Fruit fly (Drosophila melanogaster): ENCODE measurements around the gene Eig71Eh.
A peak's percentile ranks its signal among the peaks of the same experiment; 100 is the strongest.

Eig71Eh gene

DNA sequence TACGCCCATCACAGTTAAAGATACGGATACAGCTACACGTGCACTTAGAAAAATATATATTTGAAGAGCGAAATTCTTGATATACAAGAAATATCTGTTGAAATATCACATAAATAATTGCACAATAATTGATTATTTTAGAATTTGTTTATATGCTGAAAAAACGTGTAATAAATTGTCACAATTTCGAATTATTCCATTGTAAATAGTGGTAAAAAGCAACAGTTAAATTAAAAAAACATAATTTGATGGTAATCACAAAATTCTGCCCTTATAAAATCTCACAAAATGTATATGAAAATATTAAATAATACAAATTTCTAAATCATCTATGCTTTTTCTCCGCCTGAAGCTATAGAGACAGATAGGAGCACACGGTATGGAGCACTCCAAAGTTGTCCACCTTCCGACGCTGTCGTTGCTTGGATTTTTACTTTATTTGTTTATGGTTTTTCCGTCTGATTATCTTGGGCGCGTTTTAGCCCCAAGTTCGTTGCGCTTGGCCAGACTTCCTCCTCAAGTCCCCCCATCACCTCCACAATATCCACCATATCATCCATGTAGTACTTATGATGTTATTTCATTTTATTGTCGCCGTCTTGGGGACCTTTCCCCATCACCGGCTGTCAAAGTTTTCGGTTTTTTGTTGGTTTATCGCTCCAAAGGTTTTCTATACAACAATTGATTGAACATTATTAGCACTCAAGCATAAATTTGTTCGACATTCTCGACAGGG lies 45.2 kb upstream of the Eig71Eh start (continued):
- TF ChIP-seq corto (GFP tag; optimal IDR thresholded peaks at IDR 0.05) (no peak), insv (GFP tag; optimal IDR thresholded peaks at IDR 0.05) (no peak), Hey (tag; optimal IDR thresholded peaks at IDR 0.05) (no peak), CG10366 (GFP tag; IDR thresholded peaks at IDR 0.05) (peak; percentile 20; the same call in 1 of the 2 replicates), CG3995 (GFP tag; optimal IDR thresholded peaks at IDR 0.05) (no peak), tx (GFP tag; optimal IDR thresholded peaks at IDR 0.05) (no peak), Gsc (GFP tag; IDR thresholded peaks at IDR 0.05) (no peak), Max (GFP tag; optimal IDR thresholded peaks at IDR 0.05) (peak; percentile 34), fd102C (GFP tag; optimal IDR thresholded peaks at IDR 0.05) (no peak), Sox100B (GFP tag; optimal IDR thresholded peaks at IDR 0.05) (peak; percentile 80), CG13296 (GFP tag; optimal IDR thresholded peaks at IDR 0.05) (no peak), CG8478 (optimal IDR thresholded peaks at IDR 0.05) (no peak), her (GFP tag; optimal IDR thresholded peaks at IDR 0.05) (no peak), Hand (GFP tag; optimal IDR thresholded peaks at IDR 0.05) (peak; percentile 20), Sin3A (optimal IDR thresholded peaks at IDR 0.05) (no peak), CG17361 (GFP tag; IDR thresholded peaks at IDR 0.05) (peak; percentile 88), H2.0 (GFP tag; IDR thresholded peaks at IDR 0.05) (no peak), CG14710 (tag; optimal IDR thresholded peaks at IDR 0.05) (peak; percentile 84), CG6683 (GFP tag; optimal IDR thresholded peaks at IDR 0.05) (peak; percentile 12), Deaf1 (tag; optimal IDR thresholded peaks at IDR 0.05) (peak; percentile 34), Ets97D (GFP tag; optimal IDR thresholded peaks at IDR 0.05) (no peak), CG8281 (tag; optimal IDR thresholded peaks at IDR 0.05) (no peak), D (optimal IDR thresholded peaks at IDR 0.05) (no peak), D (GFP tag; optimal IDR thresholded peaks at IDR 0.05) (peak; percentile 60), gt (GFP tag; IDR thresholded peaks at IDR 0.05) (no peak), sqz (GFP tag; optimal IDR thresholded peaks at IDR 0.05) (no peak), HmgD (GFP tag; optimal IDR thresholded peaks at IDR 0.05) (no peak), bcd (GFP tag; optimal IDR thresholded peaks at IDR 0.05) (peak; percentile 38), Hr51 (GFP tag; optimal IDR thresholded peaks at IDR 0.05) (peak in 1 of 2 experiments; percentile 73), kah (GFP tag; optimal IDR thresholded peaks at IDR 0.05) (no peak), CG5180 (GFP tag; optimal IDR thresholded peaks at IDR 0.05) (peak; percentile 30), sens-2 (GFP tag; IDR thresholded peaks at IDR 0.05) (no peak), aop (GFP tag; IDR thresholded peaks at IDR 0.05) (no peak), HLH4C (GFP tag; IDR thresholded peaks at IDR 0.05; ENCODE audit: partially characterized antibody) (no peak), CG30403 (GFP tag; optimal IDR thresholded peaks at IDR 0.05) (peak; percentile 67), Mad (GFP tag; optimal IDR thresholded peaks at IDR 0.05) (no peak), CG6689 (GFP tag; IDR thresholded peaks at IDR 0.05) (peak; percentile 55), Dad (GFP tag; optimal IDR thresholded peaks at IDR 0.05) (no peak), CG15011 (GFP tag; optimal IDR thresholded peaks at IDR 0.05) (peak; percentile 46), CG10959 (GFP tag; IDR thresholded peaks at IDR 0.05) (no peak), CG31365 (tag; optimal IDR thresholded peaks at IDR 0.05) (no peak), btn (GFP tag; optimal IDR thresholded peaks at IDR 0.05) (no peak), Ptx1 (GFP tag; IDR thresholded peaks at IDR 0.05) (peak; percentile 43), knrl (GFP tag; IDR thresholded peaks at IDR 0.05; ENCODE audit: partially characterized antibody) (no peak), klu (GFP tag; IDR thresholded peaks at IDR 0.05) (0 out of 2 replicates have a peak, but pooled peaks have one; percentile 32), Mrtf (GFP tag; IDR thresholded peaks at IDR 0.05) (0 out of 3 replicates have a peak, but pooled peaks have one; percentile 38), sug (tag; optimal IDR thresholded peaks at IDR 0.05) (peak; percentile 47), dan (GFP tag; IDR thresholded peaks at IDR 0.05) (no peak), Lpt (GFP tag; optimal IDR thresholded peaks at IDR 0.05) (no peak), CG1792 (GFP tag; optimal IDR thresholded peaks at IDR 0.05) (no peak), HLH3B (GFP tag; IDR thresholded peaks at IDR 0.05) (no peak)

Data from whole organism, embryonic.